Worm (Caenorhabditis elegans): Measurements from ENCODE around the gene cpg-2.

Gene cpg-2

ce11 chrIII:7140228-7140710, 36.5 kb upstream of the cpg-2 start (continued):
- TF ChIP-seq nfya-1 (tag; optimal IDR thresholded peaks at IDR 0.05; ENCODE audit: borderline replicate concordance, insufficient read depth) (no peak), hrde-1 (tag; optimal IDR thresholded peaks at IDR 0.05; ENCODE audit: borderline replicate concordance) (peak; percentile 75), ztf-3 (GFP tag; optimal IDR thresholded peaks at IDR 0.05) (no peak), cebp-1 (GFP tag; IDR thresholded peaks at IDR 0.05) (no peak), cebp-1 (tag; optimal IDR thresholded peaks at IDR 0.05) (no peak), K12H6.12 (tag; optimal IDR thresholded peaks at IDR 0.05) (no peak), F23B12.7 (tag; optimal IDR thresholded peaks at IDR 0.05; ENCODE audit: insufficient read depth) (no peak), athp-1 (tag; optimal IDR thresholded peaks at IDR 0.05) (peak; percentile 28), bed-1 (GFP tag; IDR thresholded peaks at IDR 0.05) (no peak), ets-4 (GFP tag; optimal IDR thresholded peaks at IDR 0.05) (no peak), attf-3 (GFP tag; conservative IDR thresholded peaks at IDR 0.05) (peak; percentile 50; the same call in 1 of the 2 replicates), ceh-58 (GFP tag; IDR thresholded peaks at IDR 0.05) (no peak), unc-62 (GFP tag; optimal IDR thresholded peaks at IDR 0.05) (no peak), repo-1 (tag; optimal IDR thresholded peaks at IDR 0.05) (peak; percentile 39), pha-4 (tag; optimal IDR thresholded peaks at IDR 0.05) (no peak), chd-7 (tag; optimal IDR thresholded peaks at IDR 0.05) (no peak), ceh-27 (GFP tag; optimal IDR thresholded peaks at IDR 0.05) (no peak), egrh-3 (GFP tag; IDR thresholded peaks at IDR 0.05) (no peak), D2030.7 (GFP tag; IDR thresholded peaks at IDR 0.05) (peak; percentile 96), lir-1 (GFP tag; conservative IDR thresholded peaks at IDR 0.05) (0 out of 2 replicates have a peak, but pooled peaks have one; percentile 16), hlh-26 (GFP tag; conservative IDR thresholded peaks at IDR 0.05) (no peak), F57A8.1 (GFP tag; optimal IDR thresholded peaks at IDR 0.05) (no peak), egl-18 (GFP tag; IDR thresholded peaks at IDR 0.05) (no peak), tbx-9 (tag; optimal IDR thresholded peaks at IDR 0.05; ENCODE audit: borderline replicate concordance) (no peak), Y67H2A.10 (GFP tag; conservative IDR thresholded peaks at IDR 0.05) (no peak), lsl-1 (GFP tag; optimal IDR thresholded peaks at IDR 0.05) (peak; percentile 67), ztf-25 (GFP tag; IDR thresholded peaks at IDR 0.05) (no peak), let-526 (GFP tag; IDR thresholded peaks at IDR 0.05) (no peak), T26A5.8 (tag; optimal IDR thresholded peaks at IDR 0.05) (no peak), rcor-1 (GFP tag; IDR thresholded peaks at IDR 0.05) (peak; percentile 55; the same call in 1 of the 2 replicates), mcd-1 (GFP tag; IDR thresholded peaks at IDR 0.05) (peak; percentile 55), die-1 (tag; optimal IDR thresholded peaks at IDR 0.05) (no peak), sea-2 (GFP tag; IDR thresholded peaks at IDR 0.05) (no peak), F57C9.4 (tag; optimal IDR thresholded peaks at IDR 0.05) (no peak), let-607 (tag; optimal IDR thresholded peaks at IDR 0.05) (peak in 1 of 2 experiments; percentile 8), mes-4 (tag; optimal IDR thresholded peaks at IDR 0.05) (no peak), mxl-1 (tag; optimal IDR thresholded peaks at IDR 0.05) (no peak), bed-2 (GFP tag; IDR thresholded peaks at IDR 0.05) (no peak), dpff-1 (tag; optimal IDR thresholded peaks at IDR 0.05) (no peak), madf-10 (tag; optimal IDR thresholded peaks at IDR 0.05) (no peak), F39B2.1 (GFP tag; IDR thresholded peaks at IDR 0.05) (0 out of 2 replicates have a peak, but pooled peaks have one; percentile 64), akir-1 (GFP tag; optimal IDR thresholded peaks at IDR 0.05) (no peak), C17E4.6 (GFP tag; IDR thresholded peaks at IDR 0.05) (no peak), ceh-40 (GFP tag; IDR thresholded peaks at IDR 0.05) (no peak), Y53F4B.3 (GFP tag; IDR thresholded peaks at IDR 0.05) (no peak), ceh-79 (tag; optimal IDR thresholded peaks at IDR 0.05) (no peak), K11D2.4 (GFP tag; IDR thresholded peaks at IDR 0.05) (no peak), snpc-4 (GFP tag; optimal IDR thresholded peaks at IDR 0.05) (peak; percentile 94), snpc-4 (tag; optimal IDR thresholded peaks at IDR 0.05) (peak; percentile 94 to 98 (median 96))
